Worm (Caenorhabditis elegans): ENCODE results near the gene T04A11.1.
"Not testable (repeated sequence)": the region's sequence is repeated elsewhere in the genome, so short reads cannot be mapped to it uniquely, and the experiment has no call there.

Gene T04A11.1

ce11 chrIV:12476942-12477341 lies at the start of gene T04A11.1:
Gene T04A11.1 (minus strand): TSS chrIV:12477042.
- TF ChIP-seq lim-6, hlh-8, syd-9 (tag; optimal IDR thresholded peaks at IDR 0.05): not testable (repeated sequence)

ce11 chrIV:12525409-12525808 lies 48.6 kb upstream of the T04A11.1 start, which contains the start of gene eak-4:
Gene eak-4 (minus strand): TSS chrIV:12525509.
- TF ChIP-seq C38D4.7 (GFP tag; optimal IDR thresholded peaks at IDR 0.05) (no peak), ttx-3 (tag; optimal IDR thresholded peaks at IDR 0.05) (no peak), pros-1 (tag; optimal IDR thresholded peaks at IDR 0.05) (no peak), hlh-8 (tag; optimal IDR thresholded peaks at IDR 0.05) (no peak), dve-1 (tag; optimal IDR thresholded peaks at IDR 0.05) (no peak), syd-9 (tag; optimal IDR thresholded peaks at IDR 0.05) (no peak), K02D7.2 (tag; optimal IDR thresholded peaks at IDR 0.05) (no peak), ceh-24 (tag; optimal IDR thresholded peaks at IDR 0.05) (no peak), sox-4 (tag; optimal IDR thresholded peaks at IDR 0.05) (no peak), odd-2 (tag; optimal IDR thresholded peaks at IDR 0.05) (no peak), tbx-7 (tag; optimal IDR thresholded peaks at IDR 0.05) (no peak), elt-4 (tag; optimal IDR thresholded peaks at IDR 0.05) (no peak), zip-5 (tag; optimal IDR thresholded peaks at IDR 0.05) (no peak), ahr-1 (tag; optimal IDR thresholded peaks at IDR 0.05) (no peak), fkh-6 (tag; optimal IDR thresholded peaks at IDR 0.05) (no peak), elt-2 (tag; optimal IDR thresholded peaks at IDR 0.05) (no peak), ceh-31 (tag; optimal IDR thresholded peaks at IDR 0.05) (no peak), ets-4 (tag; optimal IDR thresholded peaks at IDR 0.05) (no peak)

- TF ChIP-seq K02D7.2 (tag; optimal IDR thresholded peaks at IDR 0.05) (no peak), pros-1 (tag; optimal IDR thresholded peaks at IDR 0.05) (no peak), unc-42 (tag; optimal IDR thresholded peaks at IDR 0.05) (no peak), sox-2 (GFP tag; IDR thresholded peaks at IDR 0.05) (no peak), fax-1 (tag; optimal IDR thresholded peaks at IDR 0.05) (no peak), pha-2 (tag; optimal IDR thresholded peaks at IDR 0.05) (no peak), pha-4 (tag; optimal IDR thresholded peaks at IDR 0.05) (no peak), tbx-2 (tag; optimal IDR thresholded peaks at IDR 0.05) (no peak), eyg-1 (tag; optimal IDR thresholded peaks at IDR 0.05) (no peak), unc-55 (GFP tag; optimal IDR thresholded peaks at IDR 0.05) (no peak)
Measured at ce11 chrIV:12522521-12522920, 45.7 kb upstream of the T04A11.1 start, which contains the start of gene sru-13. Gene sru-13 (minus strand): TSS chrIV:12522621.

ce11 chrIV:12520150-12520549 lies 43.3 kb upstream of the T04A11.1 start, which contains the start of gene tsp-4:
Gene tsp-4 (minus strand): TSS chrIV:12520250.
- TF ChIP-seq ama-1 (optimal IDR thresholded peaks at IDR 0.05) (no peak), ceh-30 (tag; optimal IDR thresholded peaks at IDR 0.05) (no peak), ceh-24 (tag; optimal IDR thresholded peaks at IDR 0.05) (no peak), madf-2 (tag; optimal IDR thresholded peaks at IDR 0.05) (no peak), elt-4 (tag; optimal IDR thresholded peaks at IDR 0.05) (no peak), unc-55 (GFP tag; optimal IDR thresholded peaks at IDR 0.05) (no peak), C38D4.7 (GFP tag; optimal IDR thresholded peaks at IDR 0.05) (no peak), lin-11 (tag; optimal IDR thresholded peaks at IDR 0.05) (no peak), ceh-6 (GFP tag; optimal IDR thresholded peaks at IDR 0.05) (no peak)

ce11 chrIV:12505397-12505796 lies 28.6 kb upstream of the T04A11.1 start, which contains the start of gene sru-17:
Gene sru-17 (plus strand): TSS chrIV:12505697.
- not testable (repeated sequence) for TF ChIP-seq sox-2 (GFP tag; IDR thresholded peaks at IDR 0.05); unc-86 (tag; optimal IDR thresholded peaks at IDR 0.05); ceh-6 (GFP tag; optimal IDR thresholded peaks at IDR 0.05)

- TF ChIP-seq dmd-4 (tag; optimal IDR thresholded peaks at IDR 0.05; ENCODE audit: borderline replicate concordance), result no peak
- no peak for TF ChIP-seq hlh-30 (tag; optimal IDR thresholded peaks at IDR 0.05; ENCODE audit: insufficient read depth)
- TF ChIP-seq ceh-14 (tag; optimal IDR thresholded peaks at IDR 0.05), result no peak
- TF ChIP-seq hlh-13 (GFP tag; optimal IDR thresholded peaks at IDR 0.05), result no peak
- TF ChIP-seq elt-2 (tag; optimal IDR thresholded peaks at IDR 0.05), result no peak
- TF ChIP-seq fax-1 (tag; optimal IDR thresholded peaks at IDR 0.05), result no peak
- TF ChIP-seq pax-1 (tag; optimal IDR thresholded peaks at IDR 0.05), result no peak
- no peak for TF ChIP-seq ceh-9 (tag; optimal IDR thresholded peaks at IDR 0.05)
Measured at ce11 chrIV:12501956-12502355, 25.1 kb upstream of the T04A11.1 start, which contains the start of gene sru-18. Gene sru-18 (plus strand): TSS chrIV:12502256.
